Worm (Caenorhabditis elegans) whole organism, early embryonic: ENCODE results near the gene dhs-31.

Experiments
- ama-1 ChIP-seq: fragments of 150-350 bp; optimal IDR thresholded peaks from 2 replicates; lab custom pipeline; 2014
- ets-7 ChIP-seq: sonication (generic microtip); optimal IDR thresholded peaks from 2 replicates; lab custom pipeline; 2016; ENCODE audit warnings: missing genotype, missing genetic modification characterization, missing compliant biosample characterization
- scrt-1 ChIP-seq: fragments of 200-800 bp; sonication (Bioruptor generic); IDR thresholded peaks from 2 replicates; pipeline ENCODE4 v1.3.6; 2022; ENCODE audit warnings: missing genetic modification characterization, missing compliant biosample characterization

DNA sequence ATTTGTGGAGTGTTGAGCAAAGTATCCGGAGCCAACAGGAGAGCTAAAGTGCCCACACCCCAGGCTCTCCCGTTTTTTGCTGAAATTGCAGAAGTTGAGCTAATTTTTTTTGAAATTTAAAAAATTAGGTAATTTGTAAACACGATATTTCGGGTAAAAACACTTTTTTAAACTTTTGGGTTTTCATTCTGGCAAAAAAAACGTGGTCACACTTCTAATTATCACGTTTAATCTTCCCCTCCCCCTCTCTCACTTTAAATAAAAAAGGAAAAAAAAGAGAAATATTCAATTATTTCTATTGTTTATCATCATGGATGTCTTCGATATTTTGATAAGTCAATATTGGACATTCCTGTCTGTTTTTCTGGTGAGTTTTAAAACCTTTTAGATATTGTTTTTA, 7.7 kb downstream of the dhs-31 start, which contains the start of gene F44D12.6:
- TF ChIP-seq scrt-1 (GFP tag; lab: Robert Waterston, UW), result no peak
- no peak for TF ChIP-seq ama-1 (lab: Kevin White, UChicago)
- TF ChIP-seq ets-7, result no peak
